Fruit fly (Drosophila melanogaster) S2 (cell line): Measurements from ENCODE around the gene sima.

Experiments
- CG8478 ChIP-seq: fragments of >200 bp; optimal IDR thresholded peaks from 2 replicates; lab custom pipeline; 2018
- CTCF ChIP-seq, 2 experiments: fragments of >200 bp; optimal IDR thresholded peaks; 2 replicates each; lab custom pipeline; 2018

dm6 chr3R:30037630-30038029, 20.5 kb upstream of the sima start, which contains the start of gene ocn:
- no peak for TF ChIP-seq CG8478 (lab: Kevin White, UChicago)
- no peak for TF ChIP-seq CTCF (optimal IDR thresholded peaks at IDR 0.05; lab: Kevin White, UChicago)
